Fruit fly (Drosophila melanogaster) whole organism, prepupa: ENCODE data around the gene CG43707.

Source experiments
- CG15336 ChIP-seq: fragments of 200-800 bp; sonication (Bioruptor generic); IDR thresholded peaks from 2 replicates; pipeline ENCODE4 v1.3.6; 2022; ENCODE audit warnings: missing biosample characterization, missing genetic modification characterization
- esn ChIP-seq: fragments of 200-800 bp; sonication (Bioruptor generic); optimal IDR thresholded peaks from 2 replicates; lab custom pipeline; 2016; ENCODE audit warnings: missing biosample characterization, mild to moderate bottlenecking, missing genetic modification characterization, moderate library complexity
- spab ChIP-seq: fragments of 200-800 bp; sonication (Bioruptor generic); optimal IDR thresholded peaks from 2 replicates; lab custom pipeline; 2017; ENCODE audit warnings: missing biosample characterization, mild to moderate bottlenecking, missing genetic modification characterization, missing genetic modification reagents

DNA sequence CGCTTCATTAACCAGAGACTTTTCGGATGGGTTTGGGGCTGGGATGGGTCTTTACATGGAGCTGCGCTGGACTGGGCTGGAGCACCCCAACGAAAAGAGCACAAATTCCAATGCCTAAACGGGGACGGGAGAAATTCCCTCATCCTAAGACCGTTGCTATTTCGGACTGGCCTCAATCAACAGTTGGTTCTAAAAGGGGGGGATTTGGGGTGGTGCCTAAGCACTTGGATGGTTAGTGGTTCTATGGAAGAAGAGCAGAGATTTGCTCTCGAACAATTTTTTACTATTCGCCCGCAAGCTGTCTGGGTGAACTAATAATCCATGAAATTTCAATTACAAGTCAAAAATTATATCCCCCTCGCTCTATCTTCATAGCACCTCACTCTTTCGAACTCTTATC is 27.4 kb upstream of the CG43707 start:
- TF ChIP-seq CG15336 (GFP tag; lab: Robert Waterston, UW) (no peak), esn (GFP tag; lab: Kevin White, UChicago) (no peak), spab (GFP tag; lab: Kevin White, UChicago) (no peak)
